Fruit fly (Drosophila melanogaster) whole organism, embryonic: ENCODE data around the gene Max.

Experiments used
- Asciz ChIP-seq: fragments of 200-800 bp; sonication (Bioruptor generic); optimal IDR thresholded peaks from 2 replicates; lab custom pipeline; 2017; ENCODE audit warnings: missing biosample characterization, mild to moderate bottlenecking, missing genetic modification characterization, missing genetic modification reagents
- Awh ChIP-seq: fragments of 200-800 bp; sonication (Bioruptor generic); IDR thresholded peaks from 2 replicates; pipeline ENCODE4, ENCODE4 v1.3.6; 2022; ENCODE audit warnings: missing biosample characterization, missing genetic modification characterization
- Bdp1 ChIP-seq: fragments of 200-800 bp; sonication (Bioruptor generic); optimal IDR thresholded peaks from 3 replicates; lab custom pipeline; 2016; ENCODE audit warnings: missing biosample characterization, missing genetic modification characterization
- CG10543 ChIP-seq: fragments of 200-800 bp; sonication (Bioruptor generic); optimal IDR thresholded peaks from 3 replicates; lab custom pipeline; 2017; ENCODE audit warnings: missing biosample characterization, mild to moderate bottlenecking, missing genetic modification characterization, moderate library complexity
- CG11093 ChIP-seq: fragments of 200-800 bp; sonication (Bioruptor generic); IDR thresholded peaks from 3 replicates; pipeline ENCODE4 v1.3.6; 2022; ENCODE audit warnings: missing biosample characterization, missing genetic modification characterization
- CG11398 ChIP-seq: fragments of 200-800 bp; sonication (Bioruptor generic); optimal IDR thresholded peaks from 2 replicates; lab custom pipeline; 2016; ENCODE audit warnings: missing biosample characterization, missing genetic modification characterization
- CG11504 ChIP-seq: fragments of 200-800 bp; sonication (Bioruptor generic); optimal IDR thresholded peaks from 3 replicates; lab custom pipeline; 2019; ENCODE audit warnings: missing biosample characterization, mild to moderate bottlenecking, missing genetic modification characterization, moderate library complexity
- CG12219 ChIP-seq: fragments of 200-800 bp; sonication (Bioruptor generic); optimal IDR thresholded peaks from 3 replicates; lab custom pipeline; 2018; ENCODE audit warnings: missing biosample characterization, mild to moderate bottlenecking, missing genetic modification characterization
- CG14965 ChIP-seq: fragments of 200-800 bp; sonication (Bioruptor generic); optimal IDR thresholded peaks from 2 replicates; lab custom pipeline; 2016; ENCODE audit warnings: missing biosample characterization, missing genetic modification characterization, borderline replicate concordance
- CG15479 ChIP-seq: fragments of 200-800 bp; sonication (Bioruptor generic); optimal IDR thresholded peaks from 3 replicates; lab custom pipeline; 2019; ENCODE audit warnings: missing biosample characterization, mild to moderate bottlenecking, missing genetic modification characterization, moderate library complexity
- CG17359 ChIP-seq: fragments of 200-800 bp; sonication (Bioruptor generic); optimal IDR thresholded peaks from 3 replicates; lab custom pipeline; 2018; ENCODE audit warnings: missing biosample characterization, mild to moderate bottlenecking, missing genetic modification characterization, moderate library complexity
- CG2199 ChIP-seq: fragments of 200-800 bp; sonication (Bioruptor generic); IDR thresholded peaks from 3 replicates; pipeline ENCODE4 v1.3.6; 2022; ENCODE audit warnings: missing biosample characterization, missing genetic modification characterization
- CG30403 ChIP-seq: fragments of 200-800 bp; sonication (Bioruptor generic); optimal IDR thresholded peaks from 3 replicates; lab custom pipeline; 2016; ENCODE audit warnings: missing biosample characterization, missing genetic modification characterization
- CG32532 ChIP-seq: fragments of 200-800 bp; sonication (Bioruptor generic); IDR thresholded peaks from 2 replicates; pipeline ENCODE4 v1.3.6; 2022; ENCODE audit warnings: missing biosample characterization, missing genetic modification characterization
- CG6175 ChIP-seq: fragments of 200-800 bp; sonication (Bioruptor generic); IDR thresholded peaks from 3 replicates; pipeline ENCODE4 v1.3.6; 2022; ENCODE audit warnings: missing biosample characterization, missing genetic modification characterization
- CG6854 ChIP-seq: fragments of 200-800 bp; sonication (Bioruptor generic); optimal IDR thresholded peaks from 3 replicates; lab custom pipeline; 2017; ENCODE audit warnings: missing biosample characterization, mild to moderate bottlenecking, missing genetic modification characterization
- CG7357 ChIP-seq: fragments of 200-800 bp; sonication (Bioruptor generic); IDR thresholded peaks from 3 replicates; pipeline ENCODE4 v1.3.6; 2022; ENCODE audit warnings: missing biosample characterization, missing genetic modification characterization
- CG7556 ChIP-seq: fragments of 200-800 bp; sonication (Bioruptor generic); optimal IDR thresholded peaks from 2 replicates; lab custom pipeline; 2017; ENCODE audit warnings: missing biosample characterization, mild to moderate bottlenecking, missing genetic modification characterization
- CG7745 ChIP-seq: fragments of 200-800 bp; sonication (Bioruptor generic); optimal IDR thresholded peaks from 2 replicates; lab custom pipeline; 2018; ENCODE audit warnings: missing biosample characterization, mild to moderate bottlenecking, missing genetic modification characterization, moderate library complexity
- CG7839 ChIP-seq: fragments of 200-800 bp; sonication (Bioruptor generic); optimal IDR thresholded peaks from 3 replicates; lab custom pipeline; 2018; ENCODE audit warnings: missing biosample characterization, mild to moderate bottlenecking, missing genetic modification characterization, moderate library complexity
- CG8089 ChIP-seq: fragments of 200-800 bp; sonication (Bioruptor generic); optimal IDR thresholded peaks from 3 replicates; lab custom pipeline; 2016; ENCODE audit warnings: missing biosample characterization, missing genetic modification characterization
- CG8281 ChIP-seq: fragments of 200-800 bp; sonication (Bioruptor generic); optimal IDR thresholded peaks from 2 replicates; lab custom pipeline; 2018; ENCODE audit warnings: missing biosample characterization, mild to moderate bottlenecking, missing genetic modification characterization, moderate library complexity
- CG9727 ChIP-seq: fragments of 200-800 bp; sonication (Bioruptor generic); optimal IDR thresholded peaks from 3 replicates; lab custom pipeline; 2017; ENCODE audit warnings: missing biosample characterization, mild to moderate bottlenecking, missing genetic modification characterization
- Dad ChIP-seq: fragments of 200-800 bp; sonication (Bioruptor generic); optimal IDR thresholded peaks from 3 replicates; lab custom pipeline; 2016; ENCODE audit warnings: missing biosample characterization, missing genetic modification characterization
- HHEX ChIP-seq: fragments of 200-800 bp; sonication (Bioruptor generic); optimal IDR thresholded peaks from 3 replicates; lab custom pipeline; 2017; ENCODE audit warnings: missing biosample characterization, mild to moderate bottlenecking, missing genetic modification characterization, missing genetic modification reagents
- HLHmδ ChIP-seq: fragments of 200-800 bp; sonication (Bioruptor generic); optimal IDR thresholded peaks from 2 replicates; lab custom pipeline; 2018; ENCODE audit warnings: missing biosample characterization, mild to moderate bottlenecking, missing genetic modification characterization, moderate library complexity
- Hr78 ChIP-seq, 2 experiments: fragments of 200-800 bp in 1 of 2; fragments of >200 bp in 1 of 2; sonication (Bioruptor generic) in 1 of 2; optimal IDR thresholded peaks; 2 replicates each; lab custom pipeline; 2017 to 2019; ENCODE audit warnings: missing biosample characterization in 2 of 2, missing genetic modification characterization in 2 of 2, mild to moderate bottlenecking in 1 of 2, moderate library complexity in 1 of 2
- Pdp1 ChIP-seq, 2 experiments: fragments of 200-800 bp; sonication (Bioruptor generic); optimal IDR thresholded peaks; 3 replicates each; lab custom pipeline; 2016; ENCODE audit warnings: missing biosample characterization in 2 of 2, missing genetic modification characterization in 2 of 2, mild to moderate bottlenecking in 1 of 2, moderate library complexity in 1 of 2
- Ptx1 ChIP-seq: fragments of 200-800 bp; sonication (Bioruptor generic); IDR thresholded peaks from 2 replicates; pipeline ENCODE4 v1.3.6; 2022; ENCODE audit warnings: missing biosample characterization, missing genetic modification characterization
- Vsx1 ChIP-seq: fragments of 200-800 bp; sonication (Bioruptor generic); optimal IDR thresholded peaks from 2 replicates; lab custom pipeline; 2017; ENCODE audit warnings: missing biosample characterization, mild to moderate bottlenecking, missing genetic modification characterization, missing genetic modification reagents
- amos ChIP-seq: fragments of 200-800 bp; sonication (Bioruptor generic); IDR thresholded peaks from 2 replicates; pipeline ENCODE4 v1.3.6; 2022; ENCODE audit warnings: missing biosample characterization, missing genetic modification characterization; ENCODE audit not compliant: partially characterized antibody
- cg ChIP-seq: fragments of 200-800 bp; sonication (Bioruptor generic); optimal IDR thresholded peaks from 3 replicates; lab custom pipeline; 2019; ENCODE audit warnings: missing biosample characterization, mild to moderate bottlenecking, missing genetic modification characterization, moderate library complexity
- crol ChIP-seq: fragments of 200-800 bp; sonication (Bioruptor generic); IDR thresholded peaks from 2 replicates; pipeline ENCODE4 v1.3.6; 2022; ENCODE audit warnings: missing biosample characterization, missing genetic modification characterization
- exex ChIP-seq: fragments of 200-800 bp; sonication (Bioruptor generic); optimal IDR thresholded peaks from 4 replicates; lab custom pipeline; 2018; ENCODE audit warnings: missing biosample characterization, mild to moderate bottlenecking, missing genetic modification characterization, moderate library complexity
- grn ChIP-seq: fragments of 200-800 bp; sonication (Bioruptor generic); optimal IDR thresholded peaks from 3 replicates; lab custom pipeline; 2017; ENCODE audit warnings: missing biosample characterization, missing genetic modification characterization
- hth ChIP-seq: fragments of >200 bp; optimal IDR thresholded peaks from 2 replicates; lab custom pipeline; 2017; ENCODE audit warnings: inconsistent platforms
- kni ChIP-seq: fragments of 200-800 bp; sonication (Bioruptor generic); optimal IDR thresholded peaks from 3 replicates; lab custom pipeline; 2017; ENCODE audit warnings: mild to moderate bottlenecking, missing biosample characterization, missing genetic modification reagents, missing genetic modification characterization
- lab ChIP-seq: fragments of 200-800 bp; sonication (Bioruptor generic); optimal IDR thresholded peaks from 3 replicates; lab custom pipeline; 2017; ENCODE audit warnings: missing biosample characterization, missing genetic modification characterization, mild to moderate bottlenecking, moderate library complexity, missing genetic modification reagents
- mirr ChIP-seq: fragments of 200-800 bp; sonication (Bioruptor generic); optimal IDR thresholded peaks from 3 replicates; lab custom pipeline; 2018; ENCODE audit warnings: missing biosample characterization, mild to moderate bottlenecking, missing genetic modification characterization
- pan ChIP-seq, 4 experiments: fragments of >200 bp in 3 of 4; fragments of 200-800 bp in 1 of 4; sonication (Bioruptor generic) in 1 of 4; optimal IDR thresholded peaks in 3 of 4; IDR thresholded peaks in 1 of 4; 2 replicates each; pipeline versions ENCODE4 v1.3.6 to Lab custom; 2017 to 2022; ENCODE audit warnings: missing biosample characterization in 2 of 4, missing genetic modification characterization in 2 of 4, mixed read lengths in 1 of 4
- row ChIP-seq: fragments of 200-800 bp; sonication (Bioruptor generic); IDR thresholded peaks from 3 replicates; pipeline ENCODE4 v1.3.6; 2022; ENCODE audit warnings: missing biosample characterization, missing genetic modification characterization
- run ChIP-seq: fragments of 200-800 bp; sonication (Bioruptor generic); optimal IDR thresholded peaks from 3 replicates; lab custom pipeline; 2018; ENCODE audit warnings: missing biosample characterization, mild to moderate bottlenecking, missing genetic modification characterization
- sens ChIP-seq: fragments of 200-800 bp; sonication (Bioruptor generic); peaks from one replicate; lab custom pipeline; 2016; ENCODE audit warnings: missing biosample characterization, missing genetic modification characterization
- sug ChIP-seq: fragments of 200-800 bp; optimal IDR thresholded peaks from 2 replicates; lab custom pipeline; 2019; ENCODE audit warnings: missing biosample characterization, mild to moderate bottlenecking, missing genetic modification characterization, moderate library complexity
- vvl ChIP-seq: fragments of 200-800 bp; sonication (Bioruptor generic); IDR thresholded peaks from 2 replicates; pipeline ENCODE4 v1.3.6; 2022; ENCODE audit warnings: missing biosample characterization, missing genetic modification characterization

The Max gene

DNA sequence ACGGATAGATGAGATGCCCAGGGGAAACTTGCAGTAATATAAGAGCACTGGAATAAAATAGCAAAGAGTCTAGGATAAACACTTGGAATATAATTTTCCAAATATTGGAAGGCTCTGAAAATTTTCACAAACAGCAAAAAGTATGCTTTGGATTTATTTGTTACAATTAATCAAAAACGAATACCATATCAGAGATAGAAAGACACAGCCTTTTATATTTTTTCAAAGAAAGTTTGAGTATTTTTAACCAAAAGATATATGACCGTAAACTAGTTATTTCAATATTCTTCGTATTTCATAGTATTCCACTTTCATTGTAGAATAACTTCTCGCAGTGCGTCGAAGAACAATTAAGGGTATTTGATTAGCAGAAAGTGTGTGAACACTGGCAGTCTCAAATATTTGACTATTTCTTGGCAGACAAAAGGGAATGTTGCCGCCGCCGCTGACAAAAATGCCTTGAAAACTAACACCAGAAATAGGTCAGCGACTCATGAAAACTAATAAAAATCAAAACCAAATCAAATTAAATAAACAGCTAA is 35.1 kb downstream of the Max start (continued):
- peak; percentile 12 for TF ChIP-seq CG7556 (GFP tag; lab: Kevin White, UChicago)
- TF ChIP-seq Ptx1 (GFP tag; lab: Robert Waterston, UW) = 0 out of 2 replicates have a peak, but pooled peaks have one; percentile 6
- no peak for TF ChIP-seq CG6854 (GFP tag; lab: Kevin White, UChicago)
- peak; percentile 18 for TF ChIP-seq CG11504 (tag; lab: Kevin White, UChicago)
- no peak for TF ChIP-seq CG32532 (GFP tag; lab: Robert Waterston, UW)
- 0 out of 3 replicates have a peak, but pooled peaks have one; percentile 24 for TF ChIP-seq row (GFP tag; lab: Robert Waterston, UW)
- TF ChIP-seq CG7839 (tag; lab: Kevin White, UChicago) = peak; percentile 9
- peak; percentile 15 for TF ChIP-seq CG17359 (tag; lab: Kevin White, UChicago)
- TF ChIP-seq hth (lab: Kevin White, UChicago) = no peak

DNA sequence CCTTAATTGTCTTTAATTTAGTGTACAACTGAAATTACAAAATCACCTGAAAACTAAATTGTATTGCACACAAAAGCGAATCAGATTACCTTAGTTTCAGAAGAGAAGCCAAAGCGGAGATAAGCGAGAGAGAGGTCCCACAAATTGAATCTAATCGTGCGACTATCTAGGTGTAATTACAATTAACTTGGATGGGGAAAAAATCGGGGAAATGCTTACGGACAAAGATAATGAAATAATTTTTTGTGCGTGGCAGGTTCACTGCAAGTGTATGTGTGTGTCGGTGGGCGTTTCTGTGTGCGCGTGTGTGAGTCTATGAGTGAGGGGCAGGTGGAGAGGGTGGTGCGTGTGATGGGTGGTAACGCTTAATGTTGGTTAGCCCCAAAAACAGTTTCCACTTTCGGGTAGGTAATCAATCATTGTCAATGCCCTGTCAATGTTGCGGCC is 35.6 kb downstream of the Max start:
- TF ChIP-seq cg (GFP tag; lab: Kevin White, UChicago) = peak; percentile 57
- peak; percentile 79 for TF ChIP-seq grn (GFP tag; lab: Kevin White, UChicago)
- TF ChIP-seq CG11093 (GFP tag; lab: Robert Waterston, UW) = no peak
- peak; percentile 77 for TF ChIP-seq crol (GFP tag; lab: Robert Waterston, UW)
- no peak for TF ChIP-seq Asciz
- no peak for TF ChIP-seq CG14965 (GFP tag; lab: Kevin White, UChicago)
- 0 out of 3 replicates have a peak, but pooled peaks have one; percentile 24 for TF ChIP-seq CG2199 (GFP tag; lab: Robert Waterston, UW)
- peak; percentile 30 for TF ChIP-seq CG8281
- TF ChIP-seq CG6175 (GFP tag; lab: Robert Waterston, UW) = peak; percentile 45; the same call in 1 of the 3 replicates
- peak; percentile 44 for TF ChIP-seq mirr (GFP tag; lab: Kevin White, UChicago)
- peak; percentile 22; the same call in 1 of the 2 replicates for TF ChIP-seq CG32532 (GFP tag; lab: Robert Waterston, UW)
- peak in 1 of 2 experiments; percentile 87 for TF ChIP-seq Hr78 (GFP tag; optimal IDR thresholded peaks at IDR 0.05; lab: Kevin White, UChicago)
- TF ChIP-seq CG12219 = no peak
- TF ChIP-seq sug (tag; lab: Kevin White, UChicago) = peak; percentile 27
- TF ChIP-seq exex (tag; lab: Kevin White, UChicago) = peak; percentile 96
- TF ChIP-seq CG15479 = no peak
- no peak for TF ChIP-seq amos
- no peak for TF ChIP-seq CG8089
- TF ChIP-seq CG10543 (GFP tag; lab: Kevin White, UChicago) = peak; percentile 14
- TF ChIP-seq CG7745 (tag; lab: Kevin White, UChicago) = peak; percentile 82
- peak; percentile 48 for TF ChIP-seq sens
- TF ChIP-seq lab = peak; percentile 79
- TF ChIP-seq, all 482 proteins: peak for 15

DNA sequence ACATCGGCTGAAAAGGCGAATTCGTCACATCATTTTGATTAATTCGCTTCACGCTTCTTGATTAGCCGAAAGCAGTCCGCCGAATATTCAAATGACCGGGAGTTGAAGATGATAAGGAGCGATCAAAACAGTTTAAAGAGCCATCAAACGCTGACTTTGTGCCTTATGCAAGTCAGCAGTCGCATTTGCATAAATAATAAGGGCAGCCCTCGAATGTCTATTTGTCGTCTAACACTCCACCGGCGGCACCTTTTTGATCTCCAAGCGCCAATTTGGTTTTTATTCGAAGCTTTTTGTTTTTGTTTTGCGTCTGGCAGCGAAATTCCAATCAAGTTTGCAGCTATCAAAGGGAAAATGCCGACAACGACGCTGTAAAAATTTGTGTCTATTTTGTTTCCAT is 38.3 kb downstream of the Max start:
- TF ChIP-seq Bdp1 = no peak
- no peak for TF ChIP-seq pan (optimal IDR thresholded peaks at IDR 0.05; lab: Kevin White, UChicago)
- TF ChIP-seq pan (GFP tag; optimal IDR thresholded peaks at IDR 0.05 in 1 of 2, IDR thresholded peaks at IDR 0.05 in 1 of 2) = peak in 1 of 2 experiments; percentile 57
- TF ChIP-seq Dad (GFP tag; lab: Kevin White, UChicago) = no peak
- TF ChIP-seq Awh (GFP tag; lab: Robert Waterston, UW) = peak; percentile 85
- TF ChIP-seq CG7357 = no peak
- TF ChIP-seq vvl (GFP tag; lab: Robert Waterston, UW) = peak; percentile 58; the same call in 1 of the 2 replicates
- no peak for TF ChIP-seq CG30403 (GFP tag; lab: Kevin White, UChicago)
- no peak for TF ChIP-seq HHEX (GFP tag; lab: Kevin White, UChicago)
- no peak for TF ChIP-seq kni (GFP tag; lab: Kevin White, UChicago)
- TF ChIP-seq Pdp1 (GFP tag; optimal IDR thresholded peaks at IDR 0.05; lab: Kevin White, UChicago) = peak in 1 of 2 experiments; percentile 28
- no peak for TF ChIP-seq CG9727
- no peak for TF ChIP-seq run (tag; lab: Kevin White, UChicago)
- no peak for TF ChIP-seq HLHmδ (GFP tag; lab: Kevin White, UChicago)
- TF ChIP-seq CG11398 (GFP tag; lab: Kevin White, UChicago) = no peak
- peak; percentile 52 for TF ChIP-seq Vsx1
